Fruit fly (Drosophila melanogaster) whole organism, adult: ENCODE measurements around the gene CG4849.
A peak's percentile ranks its signal among the peaks of the same experiment; 100 is the strongest.
"Not testable (repeated sequence)": the region's sequence is repeated elsewhere in the genome, so short reads cannot be mapped to it uniquely, and the experiment has no call there.

Source experiments
- CG11617 ChIP-seq: fragments of 200-800 bp; sonication (Bioruptor generic); optimal IDR thresholded peaks from 2 replicates; lab custom pipeline; 2017; ENCODE audit warnings: mild to moderate bottlenecking, missing biosample characterization, missing genetic modification reagents, missing genetic modification characterization
- CG12768 ChIP-seq: fragments of 200-800 bp; sonication (Bioruptor generic); optimal IDR thresholded peaks from 2 replicates; lab custom pipeline; 2017; ENCODE audit warnings: missing biosample characterization, missing genetic modification characterization, mild to moderate bottlenecking, moderate library complexity, missing genetic modification reagents
- CG14711 ChIP-seq: fragments of 200-800 bp; sonication (Bioruptor generic); optimal IDR thresholded peaks from 2 replicates; lab custom pipeline; 2018; ENCODE audit warnings: missing biosample characterization, mild to moderate bottlenecking, missing genetic modification characterization, moderate library complexity
- CG1620 ChIP-seq: fragments of 200-800 bp; sonication (Bioruptor generic); optimal IDR thresholded peaks from 2 replicates; lab custom pipeline; 2016; ENCODE audit warnings: missing biosample characterization, missing genetic modification characterization
- CG33017 ChIP-seq: fragments of 200-800 bp; sonication (Bioruptor generic); optimal IDR thresholded peaks from 2 replicates; lab custom pipeline; 2018; ENCODE audit warnings: missing biosample characterization, mild to moderate bottlenecking, missing genetic modification characterization, moderate library complexity
- CG5204 ChIP-seq: fragments of 200-800 bp; sonication (Bioruptor generic); optimal IDR thresholded peaks from 2 replicates; lab custom pipeline; 2016; ENCODE audit warnings: missing biosample characterization, missing genetic modification characterization
- CG7045 ChIP-seq: fragments of 200-800 bp; sonication (Bioruptor generic); optimal IDR thresholded peaks from 2 replicates; lab custom pipeline; 2017; ENCODE audit warnings: missing biosample characterization, mild to moderate bottlenecking, missing genetic modification characterization
- CG7101 ChIP-seq: fragments of 200-800 bp; sonication (Bioruptor generic); optimal IDR thresholded peaks from 2 replicates; lab custom pipeline; 2018; ENCODE audit warnings: missing biosample characterization, mild to moderate bottlenecking, missing genetic modification characterization, moderate library complexity
- Clk ChIP-seq: fragments of 200-800 bp; sonication (Bioruptor generic); optimal IDR thresholded peaks from 2 replicates; lab custom pipeline; 2017; ENCODE audit warnings: missing biosample characterization, missing genetic modification characterization
- Crg-1 ChIP-seq: fragments of 200-800 bp; sonication (Bioruptor generic); optimal IDR thresholded peaks from 2 replicates; lab custom pipeline; 2016; ENCODE audit warnings: missing biosample characterization, missing genetic modification characterization
- Hr96 ChIP-seq: fragments of 200-800 bp; sonication (Bioruptor generic); optimal IDR thresholded peaks from 2 replicates; lab custom pipeline; 2016; ENCODE audit warnings: missing biosample characterization, missing genetic modification characterization
- Mnt ChIP-seq: fragments of 200-800 bp; sonication (Bioruptor generic); optimal IDR thresholded peaks from 2 replicates; lab custom pipeline; 2016; ENCODE audit warnings: missing biosample characterization, mild to moderate bottlenecking, missing genetic modification characterization
- bab1 ChIP-seq: fragments of 200-800 bp; sonication (Bioruptor generic); optimal IDR thresholded peaks from 3 replicates; lab custom pipeline; 2019; ENCODE audit warnings: missing biosample characterization, mild to moderate bottlenecking, missing genetic modification characterization, moderate library complexity
- cic ChIP-seq: fragments of 200-800 bp; sonication (Bioruptor generic); optimal IDR thresholded peaks from 2 replicates; lab custom pipeline; 2017; ENCODE audit warnings: missing biosample characterization, mild to moderate bottlenecking, missing genetic modification characterization, moderate library complexity
- cnc ChIP-seq, 2 experiments: fragments of >200 bp; optimal IDR thresholded peaks; 2 replicates each; lab custom pipeline; 2017
- kay ChIP-seq: fragments of 200-800 bp; sonication (Bioruptor generic); peaks from one replicate; lab custom pipeline; 2016; ENCODE audit warnings: missing biosample characterization, missing genetic modification characterization, borderline replicate concordance
- ovo ChIP-seq: fragments of 200-800 bp; sonication (Bioruptor generic); optimal IDR thresholded peaks from 2 replicates; lab custom pipeline; 2016; ENCODE audit warnings: missing biosample characterization, missing genetic modification characterization
- pad ChIP-seq: fragments of 200-800 bp; sonication (Bioruptor generic); optimal IDR thresholded peaks from 3 replicates; lab custom pipeline; 2017; ENCODE audit warnings: missing biosample characterization, missing genetic modification characterization, mild to moderate bottlenecking, moderate library complexity, missing genetic modification reagents
- tj ChIP-seq: fragments of 200-800 bp; sonication (Bioruptor generic); optimal IDR thresholded peaks from 3 replicates; lab custom pipeline; 2017; ENCODE audit warnings: missing biosample characterization, mild to moderate bottlenecking, missing genetic modification characterization, moderate library complexity
- toe ChIP-seq: fragments of 200-800 bp; sonication (Bioruptor generic); optimal IDR thresholded peaks from 2 replicates; lab custom pipeline; 2016; ENCODE audit warnings: missing biosample characterization, missing genetic modification characterization

The CG4849 gene

dm6 chr3R:27963119-27963518 is at the start of gene CG4849, which contains the start of gene CG31131:
Gene CG4849, plus strand, starts transcription at chr3R:27963415.
Gene CG31131, minus strand, starts transcription at chr3R:27963219.
- not testable (repeated sequence) for TF ChIP-seq cic, bab1, CG11617

DNA sequence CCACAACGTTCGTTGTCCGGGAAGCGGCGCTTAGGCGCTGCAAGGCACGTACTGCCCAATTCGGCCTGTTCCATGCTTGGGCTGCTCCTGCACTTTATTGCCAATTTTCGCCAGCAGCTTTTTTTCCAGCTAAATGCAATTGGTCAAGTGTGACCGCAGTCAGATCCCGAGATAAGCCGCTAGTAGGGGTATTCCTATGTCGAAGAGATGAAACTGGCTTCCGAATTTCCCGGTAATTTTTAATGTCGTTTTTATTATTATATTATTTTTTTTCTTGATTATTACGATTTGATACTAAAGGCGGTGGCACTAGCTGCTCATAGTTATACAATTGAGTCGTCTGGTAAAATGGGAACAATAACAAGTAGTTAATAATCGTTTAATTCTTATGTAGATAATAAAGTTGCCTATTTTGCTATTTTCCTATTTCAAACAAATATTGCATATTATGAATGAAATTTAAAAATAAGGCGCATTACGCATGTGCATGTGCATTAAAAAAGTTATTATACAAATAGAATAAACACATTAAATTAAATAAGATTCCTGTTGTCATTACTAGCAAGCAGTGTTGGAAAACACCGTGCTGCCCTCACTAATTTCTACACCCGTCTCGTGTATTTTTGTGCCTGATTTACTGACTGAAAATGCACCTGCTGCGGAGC is 46.7 kb upstream of the CG4849 start, which contains the start of the genes CG5003 and mRpS22:
Gene CG5003, minus strand, starts transcription at position 162 of the 665 bp plus-strand sequence.
Gene mRpS22, plus strand, starts transcription at position 554 of the 665 bp plus-strand sequence.
- TF ChIP-seq pad (GFP tag; lab: Kevin White, UChicago) = peak; percentile 64
- TF ChIP-seq bab1 = no peak
- no peak for TF ChIP-seq CG5204 (GFP tag; lab: Kevin White, UChicago)
- TF ChIP-seq Hr96 (GFP tag; lab: Kevin White, UChicago) = peak; percentile 28
- peak; percentile 51 for TF ChIP-seq Clk (GFP tag; lab: Kevin White, UChicago)
- peak; percentile 45 for TF ChIP-seq CG33017
- no peak for TF ChIP-seq cic
- peak; percentile 78 for TF ChIP-seq CG11617
- TF ChIP-seq CG7045 (GFP tag; lab: Kevin White, UChicago) = peak; percentile 68
- TF ChIP-seq CG12768 = peak; percentile 70
- TF ChIP-seq tj (GFP tag; lab: Kevin White, UChicago) = peak; percentile 52
- TF ChIP-seq toe (GFP tag; lab: Kevin White, UChicago) = peak; percentile 77
- peak; percentile 45 for TF ChIP-seq ovo (GFP tag; lab: Kevin White, UChicago)
- peak; percentile 65 for TF ChIP-seq CG7101 (tag; lab: Kevin White, UChicago)
- TF ChIP-seq Crg-1 = peak; percentile 68
- TF ChIP-seq kay (GFP tag; lab: Kevin White, UChicago) = no peak
- peak; percentile 76 for TF ChIP-seq CG1620
- peak; percentile 44 for TF ChIP-seq CG14711 (tag; lab: Kevin White, UChicago)
- peak; percentile 37 for TF ChIP-seq Mnt (GFP tag; lab: Kevin White, UChicago)

DNA sequence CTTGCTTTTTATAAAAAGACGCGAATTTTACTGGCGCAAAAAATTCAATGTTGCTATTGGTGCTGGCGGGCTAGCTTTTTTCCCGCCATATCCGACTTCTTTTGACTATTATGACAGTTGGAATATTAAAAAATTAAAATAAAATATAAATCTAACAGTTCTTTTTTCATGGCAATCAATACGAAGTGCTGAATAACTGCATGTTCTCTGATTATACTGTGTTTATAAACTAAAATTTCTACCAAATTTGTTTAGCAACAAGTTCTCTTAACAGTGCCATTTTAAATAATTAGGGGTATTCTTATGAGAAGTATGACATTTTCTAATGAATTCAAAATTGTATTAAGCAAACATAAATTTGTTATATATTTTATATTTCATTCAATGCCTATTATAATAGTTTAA is 43.8 kb upstream of the CG4849 start, which contains the start of gene Boh1:
Gene Boh1, minus strand, starts transcription at position 76 of the 405 bp plus-strand sequence.
- TF ChIP-seq CG7101 (tag; lab: Kevin White, UChicago) = peak; percentile 36
- no peak for TF ChIP-seq kay (GFP tag; lab: Kevin White, UChicago)
- no peak for TF ChIP-seq ovo (GFP tag; lab: Kevin White, UChicago)
- TF ChIP-seq Clk (GFP tag; lab: Kevin White, UChicago) = no peak
- TF ChIP-seq CG5204 (GFP tag; lab: Kevin White, UChicago) = no peak
- TF ChIP-seq Crg-1 = no peak
- peak; percentile 8 for TF ChIP-seq Mnt (GFP tag; lab: Kevin White, UChicago)
- no peak for TF ChIP-seq CG7045 (GFP tag; lab: Kevin White, UChicago)
- peak; percentile 58 for TF ChIP-seq CG11617
- TF ChIP-seq Hr96 (GFP tag; lab: Kevin White, UChicago) = no peak
- TF ChIP-seq CG14711 (tag; lab: Kevin White, UChicago) = peak; percentile 46
- TF ChIP-seq tj (GFP tag; lab: Kevin White, UChicago) = no peak
- TF ChIP-seq CG33017 = peak; percentile 28
- no peak for TF ChIP-seq CG1620
- peak; percentile 13 for TF ChIP-seq CG12768
- no peak for TF ChIP-seq pad (GFP tag; lab: Kevin White, UChicago)
- TF ChIP-seq cic = no peak
- peak; percentile 61 for TF ChIP-seq bab1
- TF ChIP-seq cnc (optimal IDR thresholded peaks at IDR 0.05; lab: Kevin White, UChicago) = no peak
- TF ChIP-seq toe (GFP tag; lab: Kevin White, UChicago) = no peak

- TF ChIP-seq CG7045 (GFP tag; lab: Kevin White, UChicago) (no peak), toe (GFP tag; lab: Kevin White, UChicago) (no peak), tj (GFP tag; lab: Kevin White, UChicago) (no peak), Clk (GFP tag; lab: Kevin White, UChicago) (no peak), Hr96 (GFP tag; lab: Kevin White, UChicago) (no peak), cnc (optimal IDR thresholded peaks at IDR 0.05; lab: Kevin White, UChicago) (no peak), Crg-1 (no peak), CG7101 (tag; lab: Kevin White, UChicago) (no peak), kay (GFP tag; lab: Kevin White, UChicago) (no peak), Mnt (GFP tag; lab: Kevin White, UChicago) (no peak)
Measured at dm6 chr3R:27920883-27921282, 42.3 kb upstream of the CG4849 start, which contains the start of gene CG12259. Gene CG12259, minus strand, starts transcription at chr3R:27921089.

- TF ChIP-seq Clk (GFP tag; lab: Kevin White, UChicago) (no peak), CG5204 (GFP tag; lab: Kevin White, UChicago) (no peak), CG33017 (no peak), CG11617 (no peak), Crg-1 (no peak), ovo (GFP tag; lab: Kevin White, UChicago) (no peak)
Measured at dm6 chr3R:27921982-27922672, 41.1 kb upstream of the CG4849 start, which contains the start of gene BCAS2. Gene BCAS2, minus strand, starts transcription at chr3R:27922356.

- TF ChIP-seq CG5204 (GFP tag; lab: Kevin White, UChicago) (peak; percentile 84), CG1620 (peak; percentile 91), bab1 (peak; percentile 64), cic (peak; percentile 72), Clk (GFP tag; lab: Kevin White, UChicago) (peak; percentile 46), CG12768 (peak; percentile 85), Mnt (GFP tag; lab: Kevin White, UChicago) (peak; percentile 93), tj (GFP tag; lab: Kevin White, UChicago) (peak; percentile 80), CG33017 (peak; percentile 84), cnc (optimal IDR thresholded peaks at IDR 0.05; lab: Kevin White, UChicago) (no peak), CG11617 (peak; percentile 95), toe (GFP tag; lab: Kevin White, UChicago) (peak; percentile 82), Crg-1 (peak; percentile 92), kay (GFP tag; lab: Kevin White, UChicago) (no peak), ovo (GFP tag; lab: Kevin White, UChicago) (peak; percentile 83), CG7045 (GFP tag; lab: Kevin White, UChicago) (peak; percentile 89), CG7101 (tag; lab: Kevin White, UChicago) (peak; percentile 92), Hr96 (GFP tag; lab: Kevin White, UChicago) (peak; percentile 91), pad (GFP tag; lab: Kevin White, UChicago) (peak; percentile 75), CG14711 (tag; lab: Kevin White, UChicago) (peak; percentile 59)
Measured at dm6 chr3R:27922673-27923175, 40.5 kb upstream of the CG4849 start, which contains the start of gene RpL4. Gene RpL4, plus strand, starts transcription at chr3R:27922821.
